Fruit fly (Drosophila melanogaster): Measurements from ENCODE around the gene Nlg4.

The Nlg4 gene

dm6 chr3R:20264770-20265169, 60.2 kb downstream of the Nlg4 start (continued):
- TF ChIP-seq tai (GFP tag; optimal IDR thresholded peaks at IDR 0.05) (no peak), OdsH (GFP tag; optimal IDR thresholded peaks at IDR 0.05) (no peak), usp (GFP tag; optimal IDR thresholded peaks at IDR 0.05) (no peak), woc (GFP tag; optimal IDR thresholded peaks at IDR 0.05) (no peak)

- TF ChIP-seq Abd-B (GFP tag; optimal IDR thresholded peaks at IDR 0.05): no peak
- TF ChIP-seq pan (optimal IDR thresholded peaks at IDR 0.05): no peak
- TF ChIP-seq ey (GFP tag; optimal IDR thresholded peaks at IDR 0.05): no peak
- no peak for TF ChIP-seq OdsH (GFP tag; optimal IDR thresholded peaks at IDR 0.05)
- TF ChIP-seq lola (GFP tag; optimal IDR thresholded peaks at IDR 0.05): no peak
- no peak for TF ChIP-seq GATAd (GFP tag; optimal IDR thresholded peaks at IDR 0.05)
- TF ChIP-seq Dfd (GFP tag; optimal IDR thresholded peaks at IDR 0.05): no peak
- TF ChIP-seq Hr83 (GFP tag; optimal IDR thresholded peaks at IDR 0.05; ENCODE audit: poor library complexity, severe bottlenecking): no peak
- TF ChIP-seq dl (GFP tag; optimal IDR thresholded peaks at IDR 0.05; ENCODE audit: insufficient read depth in 1 of 2, partially characterized antibody in 2 of 2): no peak
- no peak for TF ChIP-seq sage (GFP tag; optimal IDR thresholded peaks at IDR 0.05)
- TF ChIP-seq foxo (GFP tag; optimal IDR thresholded peaks at IDR 0.05): no peak
Measured at dm6 chr3R:20265239-20265846, 60.7 kb downstream of the Nlg4 start.

- TF ChIP-seq CrebA (GFP tag; optimal IDR thresholded peaks at IDR 0.05; ENCODE audit: borderline replicate concordance): peak; percentile 81
- no peak for TF ChIP-seq foxo (GFP tag; optimal IDR thresholded peaks at IDR 0.05)
- peak; percentile 63 for TF ChIP-seq Rel (GFP tag; optimal IDR thresholded peaks at IDR 0.05)
- no peak for TF ChIP-seq Rel (tag; optimal IDR thresholded peaks at IDR 0.05)
- no peak for TF ChIP-seq GATAd (GFP tag; optimal IDR thresholded peaks at IDR 0.05)
- TF ChIP-seq h (GFP tag; optimal IDR thresholded peaks at IDR 0.05): peak; percentile 31
- no peak for TF ChIP-seq sage (GFP tag; optimal IDR thresholded peaks at IDR 0.05)
- no peak for TF ChIP-seq usp (GFP tag; optimal IDR thresholded peaks at IDR 0.05)
- TF ChIP-seq Hr83 (GFP tag; optimal IDR thresholded peaks at IDR 0.05; ENCODE audit: poor library complexity, severe bottlenecking): no peak
- no peak for TF ChIP-seq dmrt93B (GFP tag; optimal IDR thresholded peaks at IDR 0.05)
- TF ChIP-seq N (GFP tag; optimal IDR thresholded peaks at IDR 0.05): no peak
Measured at dm6 chr3R:20265969-20266368, 61.4 kb downstream of the Nlg4 start.

dm6 chr3R:20273568-20273967, 69.0 kb downstream of the Nlg4 start:
- no peak for TF ChIP-seq Hr78 (GFP tag; optimal IDR thresholded peaks at IDR 0.05)
- TF ChIP-seq tai (GFP tag; optimal IDR thresholded peaks at IDR 0.05): no peak
- TF ChIP-seq foxo (GFP tag; optimal IDR thresholded peaks at IDR 0.05): no peak
- no peak for TF ChIP-seq woc (GFP tag; optimal IDR thresholded peaks at IDR 0.05)
- no peak for TF ChIP-seq CrebA (GFP tag; optimal IDR thresholded peaks at IDR 0.05; ENCODE audit: borderline replicate concordance)
- no peak for TF ChIP-seq brk (GFP tag; optimal IDR thresholded peaks at IDR 0.05)
- no peak for TF ChIP-seq dl (GFP tag; optimal IDR thresholded peaks at IDR 0.05; ENCODE audit: insufficient read depth in 1 of 2, partially characterized antibody in 2 of 2)
- TF ChIP-seq dmrt93B (GFP tag; optimal IDR thresholded peaks at IDR 0.05): no peak
- TF ChIP-seq N (GFP tag; optimal IDR thresholded peaks at IDR 0.05): no peak

DNA sequence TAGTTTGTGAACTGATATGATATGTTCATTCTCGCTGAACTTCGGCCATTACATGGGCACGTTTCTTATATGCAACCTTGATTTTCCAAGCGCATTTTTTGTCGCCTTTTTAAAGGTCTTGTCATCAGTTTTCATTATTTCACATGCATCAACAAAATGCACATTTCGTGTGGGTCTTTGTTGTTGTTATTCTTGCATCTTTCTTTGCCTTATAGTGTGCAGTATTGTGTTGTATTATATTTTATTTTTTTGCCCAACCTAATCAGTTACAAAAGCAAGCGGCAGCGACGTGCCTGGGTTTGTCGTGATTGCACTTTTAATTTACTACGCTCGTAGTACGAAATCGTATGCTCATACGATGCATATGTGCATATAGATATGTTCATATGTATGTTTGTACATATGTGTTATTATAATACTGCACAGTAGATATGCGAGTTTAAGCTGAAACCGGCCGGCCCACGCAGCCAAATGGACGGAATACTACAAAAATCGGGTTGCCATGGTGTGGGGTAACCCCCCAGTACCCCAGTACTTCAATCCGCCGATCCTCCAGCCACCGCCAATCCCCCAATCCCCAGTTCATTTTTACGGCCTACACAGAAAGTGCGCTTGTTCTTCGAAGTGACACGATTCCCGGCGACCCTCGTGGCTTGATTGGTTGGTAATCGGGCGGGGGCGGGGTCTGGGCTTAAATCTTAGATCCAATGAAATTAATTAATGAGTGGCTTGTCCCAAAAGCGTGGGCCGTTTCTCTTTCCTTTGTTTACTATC, 70.1 kb downstream of the Nlg4 start:
- TF ChIP-seq Rel (GFP tag; optimal IDR thresholded peaks at IDR 0.05) (no peak), Rel (tag; optimal IDR thresholded peaks at IDR 0.05) (peak; percentile 17), Hr78 (GFP tag; optimal IDR thresholded peaks at IDR 0.05) (no peak), usp (GFP tag; optimal IDR thresholded peaks at IDR 0.05) (no peak), dmrt93B (GFP tag; optimal IDR thresholded peaks at IDR 0.05) (no peak)

DNA sequence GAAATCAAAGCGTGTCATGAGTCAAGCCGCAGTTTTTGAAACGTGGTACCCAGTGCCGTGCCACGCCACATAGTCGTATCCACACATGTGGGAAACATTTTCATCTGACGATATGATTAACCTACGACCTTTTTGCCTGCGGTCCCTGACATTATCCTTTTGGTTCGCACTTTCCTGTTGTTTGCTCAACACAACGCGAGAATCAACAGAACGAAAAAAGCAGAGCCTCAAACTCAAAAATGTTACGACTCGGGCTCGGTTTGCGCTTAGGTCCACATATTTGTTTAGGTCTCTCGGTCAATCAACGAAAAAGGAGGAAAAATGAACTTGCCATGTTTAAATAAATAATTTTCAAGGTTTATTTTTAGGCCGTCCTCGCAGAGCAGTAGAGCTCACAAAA, 71.4 kb downstream of the Nlg4 start:
- TF ChIP-seq psq (GFP tag; optimal IDR thresholded peaks at IDR 0.05) (no peak), dsf (GFP tag; optimal IDR thresholded peaks at IDR 0.05; ENCODE audit: borderline replicate concordance) (no peak), HLH106 (tag; optimal IDR thresholded peaks at IDR 0.05) (no peak), Rel (GFP tag; optimal IDR thresholded peaks at IDR 0.05) (no peak), Rel (tag; optimal IDR thresholded peaks at IDR 0.05) (no peak), Sp1 (GFP tag; optimal IDR thresholded peaks at IDR 0.05) (no peak), sage (GFP tag; optimal IDR thresholded peaks at IDR 0.05) (no peak), jim (GFP tag; optimal IDR thresholded peaks at IDR 0.05) (no peak), sv (GFP tag; optimal IDR thresholded peaks at IDR 0.05) (no peak), OdsH (GFP tag; optimal IDR thresholded peaks at IDR 0.05) (no peak), N (GFP tag; optimal IDR thresholded peaks at IDR 0.05) (no peak), Vsx2 (GFP tag; optimal IDR thresholded peaks at IDR 0.05; ENCODE audit: partially characterized antibody) (no peak), usp (GFP tag; optimal IDR thresholded peaks at IDR 0.05) (no peak), dl (GFP tag; optimal IDR thresholded peaks at IDR 0.05; ENCODE audit: insufficient read depth in 1 of 2, partially characterized antibody in 2 of 2) (no peak), Dif (GFP tag; optimal IDR thresholded peaks at IDR 0.05; ENCODE audit: partially characterized antibody) (no peak), CrebA (GFP tag; optimal IDR thresholded peaks at IDR 0.05; ENCODE audit: borderline replicate concordance) (no peak), pan (optimal IDR thresholded peaks at IDR 0.05) (no peak), Hnf4 (GFP tag; optimal IDR thresholded peaks at IDR 0.05) (no peak), foxo (GFP tag; optimal IDR thresholded peaks at IDR 0.05) (no peak)
